Worm (Caenorhabditis elegans): Measurements from ENCODE around the gene Y70C5A.4.

DNA sequence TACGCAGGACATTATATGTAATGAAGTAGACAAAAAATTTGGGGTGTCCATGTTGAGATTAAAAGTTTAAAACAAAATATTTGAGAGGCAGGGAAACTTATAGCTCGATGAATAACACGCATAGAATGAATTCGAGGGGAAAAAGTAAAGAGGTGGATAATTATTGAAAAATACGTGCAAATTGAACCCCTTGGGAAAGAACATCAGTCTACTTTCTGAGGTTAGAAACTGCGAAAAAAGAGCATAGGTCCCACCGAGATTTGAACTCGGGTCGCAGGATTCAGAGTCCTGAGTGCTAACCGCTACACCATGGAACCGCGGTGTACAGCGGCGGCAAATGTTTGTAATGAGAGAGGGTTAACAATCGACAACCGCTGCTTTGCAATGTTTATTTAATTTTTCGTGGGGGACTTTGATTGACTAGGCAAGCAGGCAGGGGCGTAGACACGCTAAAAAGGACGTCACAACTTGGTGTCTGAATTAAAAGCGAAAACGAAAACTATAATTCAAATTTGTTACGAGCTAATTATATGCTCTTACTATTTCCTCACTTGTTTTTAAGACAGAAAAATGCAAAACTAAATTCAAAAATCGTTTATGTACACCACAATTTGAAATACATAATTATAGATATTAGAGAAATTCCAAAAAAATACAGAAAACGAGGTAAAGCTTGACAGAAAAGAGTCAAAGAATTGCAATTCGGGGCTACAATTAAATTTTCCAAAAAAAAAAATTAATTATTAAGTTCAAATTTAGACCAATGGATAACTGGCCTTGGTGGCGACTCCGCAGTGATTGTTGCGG is 25.4 kb upstream of the Y70C5A.4 start, which contains the start of gene srh-269:
- TF ChIP-seq nhr-11 (tag; optimal IDR thresholded peaks at IDR 0.05) (no peak), ceh-28 (tag; optimal IDR thresholded peaks at IDR 0.05) (no peak), nhr-43 (tag; optimal IDR thresholded peaks at IDR 0.05; ENCODE audit: poor library complexity, severe bottlenecking) (peak; percentile 71), ama-1 (optimal IDR thresholded peaks at IDR 0.05) (peak; percentile 95), ZK546.5 (tag; optimal IDR thresholded peaks at IDR 0.05) (no peak), nhr-76 (tag; optimal IDR thresholded peaks at IDR 0.05) (no peak)

All from whole organism, L3 larva.